Worm (Caenorhabditis elegans): ENCODE results near the gene sup-9.
A peak's percentile ranks its signal among the peaks of the same experiment; 100 is the strongest.
"Not testable (repeated sequence)": the region's sequence is repeated elsewhere in the genome, so short reads cannot be mapped to it uniquely, and the experiment has no call there.

Gene sup-9

ce11 chrII:2688616-2689015, 1.8 kb upstream of the sup-9 start, which contains the start of gene nspf-2:
Gene nspf-2 (plus strand): TSS chrII:2688916.
- TF ChIP-seq daf-16 (GFP tag; optimal IDR thresholded peaks at IDR 0.05); daf-16 (tag; optimal IDR thresholded peaks at IDR 0.05); unc-39 (tag; optimal IDR thresholded peaks at IDR 0.05); ZK546.5 (tag; optimal IDR thresholded peaks at IDR 0.05): not testable (repeated sequence)

ce11 chrII:2684783-2685182, 2.0 kb downstream of the sup-9 start:
- TF ChIP-seq aha-1 (tag) (peak; percentile 96), dpl-1 (GFP tag; optimal IDR thresholded peaks at IDR 0.05) (no peak)

ce11 chrII:2684208-2684607, 2.6 kb downstream of the sup-9 start, which contains the start of gene ceh-87:
Gene ceh-87 (minus strand): TSS chrII:2684308.
- TF ChIP-seq dmd-6 (GFP tag; IDR thresholded peaks at IDR 0.05): no peak
- no peak for TF ChIP-seq ceh-82 (tag; optimal IDR thresholded peaks at IDR 0.05)
- no peak for TF ChIP-seq lin-1 (GFP tag; IDR thresholded peaks at IDR 0.05)
- no peak for TF ChIP-seq lin-39 (tag; optimal IDR thresholded peaks at IDR 0.05)
- TF ChIP-seq tra-1 (GFP tag; IDR thresholded peaks at IDR 0.05): no peak
- no peak for TF ChIP-seq nhr-111 (GFP tag; optimal IDR thresholded peaks at IDR 0.05)
- no peak for TF ChIP-seq hlh-11 (tag; optimal IDR thresholded peaks at IDR 0.05)
- no peak for TF ChIP-seq unc-130 (GFP tag; optimal IDR thresholded peaks at IDR 0.05)
- no peak for TF ChIP-seq tag-97 (GFP tag; IDR thresholded peaks at IDR 0.05)
- no peak for TF ChIP-seq snpc-1.2 (GFP tag; IDR thresholded peaks at IDR 0.05)
- TF ChIP-seq mxl-3 (GFP tag; optimal IDR thresholded peaks at IDR 0.05): no peak
- TF ChIP-seq ztf-11 (tag; optimal IDR thresholded peaks at IDR 0.05): no peak

- TF ChIP-seq Y48G9A.11 (GFP tag; IDR thresholded peaks at IDR 0.05) (no peak), lim-7 (GFP tag; IDR thresholded peaks at IDR 0.05) (no peak), aha-1 (tag) (peak; percentile 36)
Measured at ce11 chrII:2681118-2681517, 5.7 kb downstream of the sup-9 start, which contains the start of gene F34D6.1. Gene F34D6.1 (minus strand): TSS chrII:2681218.

DNA sequence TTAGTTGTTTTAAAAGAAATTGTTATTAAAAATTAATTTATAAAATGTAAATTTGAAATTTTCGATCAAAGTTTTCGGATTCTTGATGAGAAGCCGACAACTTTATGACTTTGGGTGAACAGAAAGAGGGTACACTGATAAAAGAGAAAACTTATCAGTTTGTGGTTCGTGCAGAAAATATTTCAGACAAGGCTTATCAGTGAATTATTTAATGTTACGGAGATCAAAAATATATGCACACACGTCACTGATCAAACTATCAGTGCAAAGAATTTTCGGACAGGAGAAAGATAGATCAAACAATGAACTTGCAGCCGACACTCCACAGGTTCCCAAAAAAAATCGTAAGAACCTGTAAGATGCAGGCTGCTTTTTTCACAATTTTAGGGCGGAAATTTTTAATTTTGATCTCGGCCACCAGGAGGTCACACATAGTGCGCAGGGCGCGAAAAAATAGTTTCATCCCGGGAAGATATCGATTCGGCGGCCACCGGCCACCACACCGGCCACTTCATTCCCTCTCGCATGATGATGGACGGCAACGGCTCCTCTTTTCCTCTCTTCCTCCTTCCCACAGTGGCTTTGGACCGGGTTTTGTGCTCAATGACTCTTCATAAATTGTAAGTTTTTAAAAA, 9.2 kb downstream of the sup-9 start, which contains the start of gene F22E5.17:
TSS of gene F22E5.17 (plus strand) at position 508 of the 635 bp plus-strand sequence.
- TF ChIP-seq zip-11 (GFP tag; IDR thresholded peaks at IDR 0.05) (no peak), set-16 (GFP tag; IDR thresholded peaks at IDR 0.05) (no peak), nhr-10 (tag; optimal IDR thresholded peaks at IDR 0.05) (no peak), nhr-77 (tag; optimal IDR thresholded peaks at IDR 0.05) (peak; percentile 7), nhr-48 (tag; optimal IDR thresholded peaks at IDR 0.05) (peak; percentile 33), egl-43 (GFP tag; IDR thresholded peaks at IDR 0.05) (0 out of 2 replicates have a peak, but pooled peaks have one; percentile 41), hlh-11 (tag; optimal IDR thresholded peaks at IDR 0.05) (peak; percentile 63), jun-1 (tag; optimal IDR thresholded peaks at IDR 0.05) (no peak), F49E8.2 (tag; optimal IDR thresholded peaks at IDR 0.05; ENCODE audit: borderline replicate concordance) (no peak), pha-4 (GFP tag; IDR thresholded peaks at IDR 0.05) (no peak), pha-4 (tag; optimal IDR thresholded peaks at IDR 0.05) (no peak), unc-130 (GFP tag; optimal IDR thresholded peaks at IDR 0.05) (no peak), madf-5 (GFP tag; IDR thresholded peaks at IDR 0.05) (no peak), fkh-10 (GFP tag; optimal IDR thresholded peaks at IDR 0.05) (no peak), zag-1 (tag; optimal IDR thresholded peaks at IDR 0.05) (no peak), nhr-102 (tag; optimal IDR thresholded peaks at IDR 0.05) (peak; percentile 22), pqm-1 (tag; optimal IDR thresholded peaks at IDR 0.05) (peak; percentile 94), ztf-7 (tag; optimal IDR thresholded peaks at IDR 0.05) (no peak), nhr-28 (tag; optimal IDR thresholded peaks at IDR 0.05) (peak; percentile 88), dmd-6 (GFP tag; IDR thresholded peaks at IDR 0.05) (peak; percentile 92), F37D6.2 (tag; optimal IDR thresholded peaks at IDR 0.05) (no peak), Y5F2A.4 (GFP tag; optimal IDR thresholded peaks at IDR 0.05) (no peak), mxl-3 (GFP tag; optimal IDR thresholded peaks at IDR 0.05) (no peak), lim-7 (GFP tag; IDR thresholded peaks at IDR 0.05) (no peak), Y48G9A.11 (GFP tag; IDR thresholded peaks at IDR 0.05) (no peak), lin-1 (GFP tag; IDR thresholded peaks at IDR 0.05) (0 out of 2 replicates have a peak, but pooled peaks have one; percentile 12), php-3 (GFP tag; IDR thresholded peaks at IDR 0.05) (peak; percentile 48; the same call in 1 of the 2 replicates), ceh-32 (tag; optimal IDR thresholded peaks at IDR 0.05; ENCODE audit: poor library complexity) (no peak), skn-1 (tag; optimal IDR thresholded peaks at IDR 0.05) (no peak)

Data from whole organism, L4 larva.